Fruit fly (Drosophila melanogaster) Kc167 (cell line): ENCODE data around the gene GstD6.

Source experiments
- h ChIP-seq: fragments of >200 bp; optimal IDR thresholded peaks from 3 replicates; lab custom pipeline; 2018; ENCODE audit warnings: missing external identifiers
- psq ChIP-seq: fragments of >200 bp; optimal IDR thresholded peaks from 2 replicates; lab custom pipeline; 2017; ENCODE audit warnings: missing external identifiers

dm6 chr3R:12406235-12407196 lies 29.6 kb downstream of the GstD6 start, which contains the start of gene CG5167:
- TF ChIP-seq psq (lab: Kevin White, UChicago): no peak
- no peak for TF ChIP-seq h
